Worm (Caenorhabditis elegans): Measurements from ENCODE around the gene ssq-2.
"Not testable (repeated sequence)": the region's sequence is repeated elsewhere in the genome, so short reads cannot be mapped to it uniquely, and the experiment has no call there.

The ssq-2 gene

DNA sequence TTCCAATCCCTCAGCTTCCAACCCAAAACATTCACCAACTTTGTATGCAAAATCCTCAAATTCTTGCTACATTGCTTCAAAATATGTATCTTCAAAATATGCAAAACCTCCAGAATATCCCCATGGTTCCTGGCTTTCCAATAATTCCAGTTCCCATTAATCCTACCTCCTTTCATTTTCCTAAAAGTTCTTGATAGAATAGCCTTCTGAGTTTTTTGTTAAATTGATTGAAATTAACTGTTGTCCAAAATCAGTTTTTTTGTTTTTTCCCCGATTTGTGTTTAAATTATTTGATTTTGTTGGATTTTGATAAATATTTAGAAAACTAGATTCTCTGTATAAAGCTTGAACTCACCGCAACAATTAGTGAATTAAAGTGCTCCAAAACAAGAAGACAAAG is 9.2 kb downstream of the ssq-2 start:
- TF ChIP-seq zip-4 (GFP tag; optimal IDR thresholded peaks at IDR 0.05) (no peak), ceh-90 (tag; optimal IDR thresholded peaks at IDR 0.05) (no peak), xbp-1 (tag; optimal IDR thresholded peaks at IDR 0.05) (no peak), fkh-4 (tag; optimal IDR thresholded peaks at IDR 0.05; ENCODE audit: borderline replicate concordance) (no peak), sup-37 (GFP tag; optimal IDR thresholded peaks at IDR 0.05) (no peak), nhr-47 (tag; optimal IDR thresholded peaks at IDR 0.05) (no peak), fkh-10 (GFP tag; optimal IDR thresholded peaks at IDR 0.05) (no peak), nhr-84 (tag; optimal IDR thresholded peaks at IDR 0.05) (no peak), efl-1 (optimal IDR thresholded peaks at IDR 0.05) (no peak), efl-1 (GFP tag; optimal IDR thresholded peaks at IDR 0.05 in 1 of 2) (no peak), nhr-76 (tag; optimal IDR thresholded peaks at IDR 0.05) (no peak), snpc-4 (tag; optimal IDR thresholded peaks at IDR 0.05) (no peak), lin-15B (tag; optimal IDR thresholded peaks at IDR 0.05) (no peak), nhr-20 (tag; optimal IDR thresholded peaks at IDR 0.05) (no peak)

DNA sequence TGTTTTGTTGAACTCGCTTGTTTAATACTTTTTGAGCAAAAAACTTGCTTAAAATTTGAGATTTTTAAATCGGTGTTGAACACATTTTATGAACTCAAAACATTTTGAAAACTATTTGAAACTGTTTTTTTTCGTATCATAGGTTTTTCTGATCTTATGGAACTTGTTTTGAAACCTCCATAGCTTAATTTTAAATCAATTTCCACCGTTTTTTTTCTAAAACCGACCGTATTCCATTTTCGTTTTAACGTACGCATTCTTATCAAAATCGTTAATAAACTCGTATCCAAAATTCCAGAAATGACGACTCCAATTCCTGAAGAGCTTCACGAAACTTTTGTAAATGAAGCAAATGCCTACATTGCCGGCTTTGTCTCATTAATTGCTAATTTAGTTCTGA is 12.4 kb downstream of the ssq-2 start, which contains the start of gene srm-2:
srm-2 (plus strand) TSS at position 301 of the 400 bp plus-strand sequence.
- TF ChIP-seq unc-130 (tag; optimal IDR thresholded peaks at IDR 0.05), result no peak
- TF ChIP-seq lin-13 (GFP tag; optimal IDR thresholded peaks at IDR 0.05), result no peak
- TF ChIP-seq Y116A8C.19 (tag; optimal IDR thresholded peaks at IDR 0.05; ENCODE audit: borderline replicate concordance), result no peak
- no peak for TF ChIP-seq egl-27 (tag; optimal IDR thresholded peaks at IDR 0.05)

DNA sequence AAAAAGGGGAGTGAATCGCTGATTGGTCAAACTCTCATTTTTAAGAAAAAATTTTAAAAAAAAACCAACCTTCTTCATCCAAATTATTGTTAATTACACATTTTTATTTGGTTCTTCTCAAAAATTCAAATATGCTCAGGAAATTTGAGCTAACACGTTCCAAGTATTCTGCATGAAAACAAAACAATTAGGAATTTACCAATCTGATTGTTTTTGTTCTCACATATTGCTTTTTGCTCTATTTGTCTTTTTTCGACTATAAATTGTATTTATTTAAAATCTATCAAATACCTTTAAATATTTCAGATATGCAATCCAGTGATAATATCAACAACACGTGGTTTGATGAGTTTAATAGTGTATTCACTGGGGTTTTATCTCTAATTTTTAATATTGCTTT is 16.3 kb downstream of the ssq-2 start, which contains the start of gene srm-1:
srm-1 (plus strand) TSS at position 301 of the 400 bp plus-strand sequence.
- TF ChIP-seq lin-14 (GFP tag; optimal IDR thresholded peaks at IDR 0.05), result no peak
- no peak for TF ChIP-seq dpl-1 (GFP tag; optimal IDR thresholded peaks at IDR 0.05)
- no peak for TF ChIP-seq swsn-7 (tag; optimal IDR thresholded peaks at IDR 0.05)
- TF ChIP-seq irx-1 (tag; optimal IDR thresholded peaks at IDR 0.05), result no peak
- TF ChIP-seq Y116A8C.19 (tag; optimal IDR thresholded peaks at IDR 0.05; ENCODE audit: borderline replicate concordance), result no peak
- TF ChIP-seq lin-39 (tag; optimal IDR thresholded peaks at IDR 0.05), result no peak
- TF ChIP-seq snu-23 (GFP tag; optimal IDR thresholded peaks at IDR 0.05), result no peak
- no peak for TF ChIP-seq fkh-10 (GFP tag; optimal IDR thresholded peaks at IDR 0.05)
- no peak for TF ChIP-seq mab-9 (GFP tag; IDR thresholded peaks at IDR 0.05)
- no peak for TF ChIP-seq efl-1 (optimal IDR thresholded peaks at IDR 0.05)
- TF ChIP-seq efl-1 (GFP tag; optimal IDR thresholded peaks at IDR 0.05 in 1 of 2), result no peak
- no peak for TF ChIP-seq unc-30 (tag; optimal IDR thresholded peaks at IDR 0.05)
- no peak for TF ChIP-seq elt-3 (tag; optimal IDR thresholded peaks at IDR 0.05)
- TF ChIP-seq hpl-2 (GFP tag; optimal IDR thresholded peaks at IDR 0.05), result no peak
- TF ChIP-seq fkh-8 (tag; optimal IDR thresholded peaks at IDR 0.05), result no peak
- no peak for TF ChIP-seq nhr-90 (tag; optimal IDR thresholded peaks at IDR 0.05; ENCODE audit: poor library complexity)
- TF ChIP-seq aha-1 (tag; optimal IDR thresholded peaks at IDR 0.05), result no peak
- TF ChIP-seq pag-3 (tag; optimal IDR thresholded peaks at IDR 0.05; ENCODE audit: borderline replicate concordance, insufficient read depth), result no peak
- no peak for TF ChIP-seq tlp-1 (tag; optimal IDR thresholded peaks at IDR 0.05)
- TF ChIP-seq sptf-1 (tag; optimal IDR thresholded peaks at IDR 0.05), result no peak

DNA sequence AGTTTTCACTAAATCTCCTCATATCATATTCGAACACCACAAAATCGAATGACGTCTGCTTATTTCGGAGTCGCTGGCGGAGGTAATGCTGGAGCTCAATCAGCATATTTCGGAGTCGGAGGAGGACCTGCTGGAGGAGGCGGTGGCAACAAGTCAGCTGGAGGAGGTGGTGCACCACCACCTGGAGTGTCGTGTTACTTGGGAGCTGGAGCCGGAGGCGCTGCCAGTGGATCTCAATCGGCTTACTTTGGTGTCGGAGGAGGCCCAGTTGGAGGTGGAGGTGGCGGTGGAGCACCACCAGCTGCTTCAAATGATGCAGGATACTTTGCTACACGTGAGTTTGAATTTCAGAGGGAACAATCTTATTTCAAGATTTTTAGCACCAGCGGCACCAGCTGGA is 20.5 kb downstream of the ssq-2 start, which contains the start of gene ssq-4:
ssq-4 (plus strand) TSS at position 19 of the 400 bp plus-strand sequence.
- TF ChIP-seq ztf-11 (tag; optimal IDR thresholded peaks at IDR 0.05); vab-15 (tag; optimal IDR thresholded peaks at IDR 0.05); lin-35 (GFP tag; optimal IDR thresholded peaks at IDR 0.05): not testable (repeated sequence)

Data from whole organism, L1 larva.